Worm (Caenorhabditis elegans): ENCODE results near the gene C35A5.5.

ce11 chrV:10460685-10461084 is 45.0 kb upstream of the C35A5.5 start:
- TF ChIP-seq F13C5.2 (tag; optimal IDR thresholded peaks at IDR 0.05) (no peak), hmg-4 (GFP tag; optimal IDR thresholded peaks at IDR 0.05) (no peak), ceh-13 (GFP tag; optimal IDR thresholded peaks at IDR 0.05) (no peak), flt-1 (GFP tag; IDR thresholded peaks at IDR 0.05) (no peak), ama-1 (optimal IDR thresholded peaks at IDR 0.05) (no peak), tra-4 (tag; optimal IDR thresholded peaks at IDR 0.05) (no peak), sea-1 (GFP tag; conservative IDR thresholded peaks at IDR 0.05) (no peak)

All from whole organism, early embryonic.